Worm (Caenorhabditis elegans) whole organism, L1 larva: Measurements from ENCODE around the gene F42H10.3.
A peak's percentile ranks its signal among the peaks of the same experiment; 100 is the strongest.

Source experiments
- C04F5.9 ChIP-seq: sonication (generic microtip); optimal IDR thresholded peaks from 2 replicates; lab custom pipeline; 2016; ENCODE audit warnings: missing genetic modification characterization, missing compliant biosample characterization
- C16A3.4 ChIP-seq: fragments of 150-350 bp; optimal IDR thresholded peaks from 2 replicates; lab custom pipeline; 2014; ENCODE audit warnings: missing biosample characterization, missing genetic modification characterization
- aly-2 ChIP-seq: fragments of 150-350 bp; optimal IDR thresholded peaks from 2 replicates; lab custom pipeline; 2014; ENCODE audit warnings: missing biosample characterization, missing genetic modification characterization
- ama-1 ChIP-seq: fragments of 150-350 bp; optimal IDR thresholded peaks from 2 replicates; lab custom pipeline; 2014
- blmp-1 ChIP-seq: fragments of 150-350 bp; optimal IDR thresholded peaks from 2 replicates; lab custom pipeline; 2014; ENCODE audit warnings: missing biosample characterization, missing genetic modification characterization
- ceh-63 ChIP-seq: fragments of 200-800 bp; sonication (Bioruptor generic); optimal IDR thresholded peaks from 2 replicates; lab custom pipeline; 2018; ENCODE audit warnings: mild to moderate bottlenecking, missing genetic modification characterization, missing compliant biosample characterization
- ceh-8 ChIP-seq: fragments of 200-800 bp; sonication (Bioruptor generic); optimal IDR thresholded peaks from 2 replicates; lab custom pipeline; 2018; ENCODE audit warnings: mild to moderate bottlenecking, missing genetic modification characterization, moderate library complexity, missing compliant biosample characterization
- ceh-82 ChIP-seq, 3 experiments: fragments of 150-350 bp in 1 of 3; sonication (generic microtip) in 2 of 3; optimal IDR thresholded peaks; 2 replicates each; lab custom pipeline; 2014 to 2017; ENCODE audit warnings: missing biosample characterization in 3 of 3, missing genetic modification characterization in 3 of 3
- ceh-88 ChIP-seq: fragments of 200-800 bp; sonication (Bioruptor generic); IDR thresholded peaks from 2 replicates; pipeline ENCODE4 v1.3.6; 2022; ENCODE audit warnings: missing genetic modification characterization, missing compliant biosample characterization
- efl-1 ChIP-seq, 4 experiments: fragments of 150-350 bp; optimal IDR thresholded peaks in 3 of 4; peaks in 1 of 4; 1 replicate in 1 of 4; 2 replicates in 3 of 4; lab custom pipeline; 2014; ENCODE audit warnings: missing biosample characterization in 2 of 4, missing genetic modification characterization in 2 of 4, missing genetic modification reagents in 2 of 4
- egl-13 ChIP-seq: sonication (generic microtip); optimal IDR thresholded peaks from 2 replicates; lab custom pipeline; 2016; ENCODE audit warnings: missing genotype, missing genetic modification reagents, missing genetic modification characterization, missing compliant biosample characterization
- elt-2 ChIP-seq: sonication (generic microtip); optimal IDR thresholded peaks from 2 replicates; lab custom pipeline; 2016; ENCODE audit warnings: missing genetic modification characterization, mild to moderate bottlenecking, inconsistent platforms, missing compliant biosample characterization, missing genetic modification reagents
- elt-3 ChIP-seq, 6 experiments: fragments of 150-350 bp in 1 of 6; sonication (generic microtip); optimal IDR thresholded peaks; 2 replicates each; lab custom pipeline; 2017 to 2018; ENCODE audit warnings: missing biosample characterization in 6 of 6, missing genetic modification characterization in 6 of 6, inconsistent platforms in 1 of 6
- ets-5 ChIP-seq: fragments of 200-800 bp; sonication (Bioruptor generic); IDR thresholded peaks from 2 replicates; pipeline ENCODE4 v1.3.6; 2022; ENCODE audit warnings: missing genetic modification characterization, missing compliant biosample characterization
- fkh-10 ChIP-seq: sonication (generic microtip); optimal IDR thresholded peaks from 2 replicates; lab custom pipeline; 2017; ENCODE audit warnings: missing biosample characterization, missing genetic modification reagents, missing genetic modification characterization
- fkh-4 ChIP-seq: sonication (generic microtip); optimal IDR thresholded peaks from 2 replicates; lab custom pipeline; 2016; ENCODE audit warnings: missing compliant biosample characterization, missing genetic modification characterization, borderline replicate concordance
- fos-1 ChIP-seq: fragments of 150-350 bp; optimal IDR thresholded peaks from 2 replicates; lab custom pipeline; 2014; ENCODE audit warnings: missing biosample characterization, missing genetic modification characterization
- irx-1 ChIP-seq: sonication (generic microtip); optimal IDR thresholded peaks from 2 replicates; lab custom pipeline; 2016; ENCODE audit warnings: missing genetic modification characterization, missing compliant biosample characterization
- lin-14 ChIP-seq: fragments of 200-800 bp; sonication (Bioruptor generic); optimal IDR thresholded peaks from 2 replicates; lab custom pipeline; 2018; ENCODE audit warnings: mild to moderate bottlenecking, missing genetic modification characterization, moderate library complexity, missing compliant biosample characterization
- mdl-1 ChIP-seq, 2 experiments: fragments of 150-350 bp; optimal IDR thresholded peaks; 2 replicates each; lab custom pipeline; 2014 to 2017; ENCODE audit warnings: missing biosample characterization in 2 of 2, missing genetic modification characterization in 2 of 2, inconsistent platforms in 1 of 2
- mef-2 ChIP-seq: fragments of 150-350 bp; optimal IDR thresholded peaks from 2 replicates; lab custom pipeline; 2014; ENCODE audit warnings: missing biosample characterization, missing genetic modification characterization
- mep-1 ChIP-seq: fragments of 150-350 bp; optimal IDR thresholded peaks from 2 replicates; lab custom pipeline; 2014; ENCODE audit warnings: missing biosample characterization, missing genetic modification characterization
- nhr-12 ChIP-seq: sonication (generic microtip); optimal IDR thresholded peaks from 2 replicates; lab custom pipeline; 2017; ENCODE audit warnings: missing biosample characterization, missing genetic modification characterization
- nhr-47 ChIP-seq: sonication (generic microtip); optimal IDR thresholded peaks from 2 replicates; lab custom pipeline; 2016; ENCODE audit warnings: mild to moderate bottlenecking, missing genetic modification characterization, moderate library complexity, missing compliant biosample characterization
- nhr-76 ChIP-seq: sonication (generic microtip); optimal IDR thresholded peaks from 2 replicates; lab custom pipeline; 2017; ENCODE audit warnings: missing biosample characterization, missing genetic modification characterization
- nhr-77 ChIP-seq: fragments of 150-350 bp; optimal IDR thresholded peaks from 2 replicates; lab custom pipeline; 2014; ENCODE audit warnings: missing biosample characterization, missing genetic modification characterization
- nhr-84 ChIP-seq: sonication (generic microtip); optimal IDR thresholded peaks from 2 replicates; lab custom pipeline; 2017; ENCODE audit warnings: missing biosample characterization, missing genetic modification characterization
- nhr-85 ChIP-seq: sonication (generic microtip); peaks from one replicate; lab custom pipeline; 2016; ENCODE audit warnings: missing genetic modification characterization, inconsistent platforms, missing compliant biosample characterization
- pag-3 ChIP-seq: sonication (generic microtip); optimal IDR thresholded peaks from 2 replicates; lab custom pipeline; 2017; ENCODE audit warnings: missing genetic modification characterization, mild to moderate bottlenecking, missing compliant biosample characterization, antibody characterized with exemption, borderline replicate concordance; ENCODE audit not compliant: insufficient read depth
- pax-3 ChIP-seq: fragments of 200-800 bp; sonication (Bioruptor generic); optimal IDR thresholded peaks from 2 replicates; lab custom pipeline; 2018; ENCODE audit warnings: mild to moderate bottlenecking, missing genetic modification characterization, moderate library complexity, missing compliant biosample characterization
- pqm-1 ChIP-seq: sonication (generic microtip); optimal IDR thresholded peaks from 3 replicates; lab custom pipeline; 2017; ENCODE audit warnings: missing biosample characterization, missing genetic modification characterization
- skn-1 ChIP-seq: fragments of 150-350 bp; optimal IDR thresholded peaks from 2 replicates; lab custom pipeline; 2014; ENCODE audit warnings: missing biosample characterization, missing genetic modification characterization
- snpc-4 ChIP-seq: fragments of 150-350 bp; optimal IDR thresholded peaks from 2 replicates; lab custom pipeline; 2014; ENCODE audit warnings: missing biosample characterization, missing genetic modification characterization
- snu-23 ChIP-seq: sonication (generic microtip); optimal IDR thresholded peaks from 2 replicates; lab custom pipeline; 2016; ENCODE audit warnings: missing genetic modification characterization, missing compliant biosample characterization
- sup-37 ChIP-seq: fragments of 200-800 bp; sonication (Bioruptor generic); optimal IDR thresholded peaks from 2 replicates; lab custom pipeline; 2018; ENCODE audit warnings: mild to moderate bottlenecking, missing genetic modification characterization, missing compliant biosample characterization
- swsn-7 ChIP-seq: sonication (generic microtip); optimal IDR thresholded peaks from 2 replicates; lab custom pipeline; 2016; ENCODE audit warnings: missing genetic modification characterization, missing compliant biosample characterization
- tlp-1 ChIP-seq: fragments of 150-350 bp; optimal IDR thresholded peaks from 2 replicates; lab custom pipeline; 2014; ENCODE audit warnings: missing biosample characterization, missing genetic modification characterization
- unc-130 ChIP-seq: fragments of 150-350 bp; optimal IDR thresholded peaks from 2 replicates; lab custom pipeline; 2017; ENCODE audit warnings: missing biosample characterization, missing genetic modification characterization, inconsistent platforms
- unc-86 ChIP-seq: sonication (generic microtip); optimal IDR thresholded peaks from 2 replicates; lab custom pipeline; 2016; ENCODE audit warnings: missing genetic modification characterization, missing compliant biosample characterization
- unc-98 ChIP-seq: fragments of 200-800 bp; sonication (Bioruptor generic); IDR thresholded peaks from 2 replicates; pipeline ENCODE4 v1.3.6; 2022; ENCODE audit warnings: missing genetic modification characterization, missing compliant biosample characterization
- vab-15 ChIP-seq: sonication (generic microtip); optimal IDR thresholded peaks from 2 replicates; lab custom pipeline; 2017; ENCODE audit warnings: missing genotype, mild to moderate bottlenecking, missing genetic modification characterization, missing compliant biosample characterization
- xbp-1 ChIP-seq: sonication (generic microtip); optimal IDR thresholded peaks from 2 replicates; lab custom pipeline; 2016; ENCODE audit warnings: missing genetic modification characterization, missing compliant biosample characterization
- zag-1 ChIP-seq: fragments of 150-350 bp; optimal IDR thresholded peaks from 2 replicates; lab custom pipeline; 2014; ENCODE audit warnings: missing biosample characterization, missing genetic modification characterization
- zip-4 ChIP-seq: fragments of 200-800 bp; sonication (Bioruptor generic); optimal IDR thresholded peaks from 2 replicates; lab custom pipeline; 2018; ENCODE audit warnings: mild to moderate bottlenecking, missing genetic modification characterization, moderate library complexity, missing compliant biosample characterization

The F42H10.3 gene

DNA sequence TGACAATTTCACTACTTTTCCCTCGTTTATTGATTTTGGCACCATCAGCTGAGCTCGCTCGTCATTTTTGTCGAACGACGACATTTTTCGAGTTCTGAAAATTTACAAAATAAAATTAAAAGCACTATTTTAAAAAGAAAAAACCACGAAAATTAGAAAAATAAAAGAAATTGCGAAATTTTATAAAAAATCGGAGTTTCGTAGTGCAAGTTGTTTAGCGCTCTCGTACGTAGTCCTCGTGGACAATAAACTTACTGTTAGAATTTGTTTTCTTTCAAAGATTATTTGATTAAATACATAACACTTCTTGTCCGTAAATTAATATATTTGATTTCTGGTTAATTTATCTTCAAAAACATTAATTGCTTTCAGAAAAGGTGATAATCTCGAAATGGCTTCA is 6.3 kb downstream of the F42H10.3 start, which contains the start of the genes ess-2 and F42H10.2 (continued):
- TF ChIP-seq pag-3 (tag; lab: Kevin White, UChicago) (no peak), blmp-1 (tag; lab: Kevin White, UChicago) (peak; percentile 54), mef-2 (tag; lab: Kevin White, UChicago) (no peak), ceh-82 (tag; optimal IDR thresholded peaks at IDR 0.05; lab: Kevin White, UChicago) (peak in 2 of 3 experiments; percentile 19 to 46), nhr-84 (tag; lab: Kevin White, UChicago) (no peak), pax-3 (tag; lab: Kevin White, UChicago) (no peak), unc-98 (no peak), nhr-76 (tag; lab: Kevin White, UChicago) (no peak), ceh-8 (no peak), nhr-77 (tag; lab: Kevin White, UChicago) (no peak), mep-1 (tag; lab: Kevin White, UChicago) (peak; percentile 45), C16A3.4 (tag; lab: Kevin White, UChicago) (peak; percentile 67), fkh-10 (GFP tag; lab: Kevin White, UChicago) (no peak)

ce11 chrIII:8491945-8492344 is 8.0 kb downstream of the F42H10.3 start:
- TF ChIP-seq egl-13 = no peak
- no peak for TF ChIP-seq irx-1 (tag; lab: Kevin White, UChicago)
- no peak for TF ChIP-seq swsn-7
- TF ChIP-seq sup-37 (GFP tag; lab: Kevin White, UChicago) = no peak
- TF ChIP-seq ceh-8 = no peak
- no peak for TF ChIP-seq skn-1 (tag; lab: Kevin White, UChicago)
- TF ChIP-seq zip-4 (GFP tag; lab: Kevin White, UChicago) = no peak
- no peak for TF ChIP-seq ceh-63
- TF ChIP-seq nhr-12 (tag; lab: Kevin White, UChicago) = no peak
- no peak for TF ChIP-seq ceh-82 (tag; optimal IDR thresholded peaks at IDR 0.05; lab: Kevin White, UChicago)
- no peak for TF ChIP-seq C04F5.9 (tag; lab: Kevin White, UChicago)
- no peak for TF ChIP-seq xbp-1 (tag; lab: Kevin White, UChicago)
- no peak for TF ChIP-seq zag-1 (tag; lab: Kevin White, UChicago)
- TF ChIP-seq ets-5 (GFP tag; lab: Robert Waterston, UW) = no peak

DNA sequence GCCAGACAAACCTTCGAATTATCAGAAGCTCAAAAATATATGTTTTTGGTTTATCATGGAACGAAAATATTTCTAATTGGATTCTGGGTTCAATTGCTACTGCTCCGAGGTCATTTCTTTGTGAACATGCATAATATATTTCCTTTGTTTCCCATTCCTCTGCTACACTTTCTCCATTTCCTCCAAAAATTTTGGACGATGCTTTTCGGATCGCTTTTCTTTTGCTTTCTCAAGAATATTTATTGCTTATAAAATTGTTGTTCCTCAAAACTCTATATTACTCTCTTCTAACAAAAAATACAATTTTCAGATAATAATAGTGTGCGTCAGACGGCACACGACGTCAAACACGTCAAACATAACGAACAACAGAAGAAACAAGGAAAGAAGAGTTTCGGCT is 10.8 kb downstream of the F42H10.3 start, which contains the start of gene pac-1:
pac-1 (plus strand) TSS at position 301 of the 400 bp plus-strand sequence.
- TF ChIP-seq mef-2 (tag; lab: Kevin White, UChicago) = no peak
- no peak for TF ChIP-seq nhr-12 (tag; lab: Kevin White, UChicago)
- TF ChIP-seq elt-3 (tag; optimal IDR thresholded peaks at IDR 0.05; lab: Kevin White, UChicago) = no peak
- TF ChIP-seq irx-1 (tag; lab: Kevin White, UChicago) = no peak
- TF ChIP-seq lin-14 (GFP tag; lab: Kevin White, UChicago) = no peak
- TF ChIP-seq fkh-4 (tag; lab: Kevin White, UChicago) = no peak
- no peak for TF ChIP-seq unc-130 (tag; lab: Kevin White, UChicago)
- TF ChIP-seq pqm-1 (tag; lab: Kevin White, UChicago) = no peak
- TF ChIP-seq egl-13 = no peak
- TF ChIP-seq elt-2 (tag; lab: Kevin White, UChicago) = no peak
- no peak for TF ChIP-seq ceh-88 (GFP tag; lab: Robert Waterston, UW)

DNA sequence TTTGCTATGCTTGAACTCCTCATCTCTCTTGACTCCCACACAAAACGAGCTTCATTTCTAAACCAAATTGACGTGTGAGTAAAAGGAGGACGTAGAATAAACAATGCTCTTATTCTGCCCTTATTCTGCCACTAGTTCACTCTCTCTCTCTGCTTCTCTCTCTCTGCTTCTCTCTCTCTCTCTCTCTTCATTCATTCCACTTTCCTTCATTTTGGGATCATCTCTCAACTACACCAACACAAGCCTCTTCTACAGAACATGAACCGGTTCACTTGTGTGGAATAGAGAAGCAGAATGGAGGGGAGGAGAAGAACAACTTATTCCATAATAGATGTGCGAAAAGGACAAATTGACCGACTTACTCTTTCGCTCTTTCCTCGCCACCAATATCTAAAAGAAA is 19.4 kb downstream of the F42H10.3 start:
- TF ChIP-seq unc-98 = no peak
- TF ChIP-seq skn-1 (tag; lab: Kevin White, UChicago) = no peak
- TF ChIP-seq vab-15 (tag; lab: Kevin White, UChicago) = no peak
- TF ChIP-seq xbp-1 (tag; lab: Kevin White, UChicago) = no peak
- TF ChIP-seq nhr-12 (tag; lab: Kevin White, UChicago) = no peak
- TF ChIP-seq snu-23 = no peak
- peak; percentile 36 for TF ChIP-seq unc-86 (tag; lab: Kevin White, UChicago)
- TF ChIP-seq nhr-47 (tag; lab: Kevin White, UChicago) = no peak
- TF ChIP-seq mdl-1 (tag; optimal IDR thresholded peaks at IDR 0.05; lab: Kevin White, UChicago) = no peak
- peak; percentile 44 for TF ChIP-seq lin-14 (GFP tag; lab: Kevin White, UChicago)
- peak in 1 of 2 experiments; percentile 22 for TF ChIP-seq efl-1 (optimal IDR thresholded peaks at IDR 0.05; lab: Kevin White, UChicago)
- no peak for TF ChIP-seq efl-1 (GFP tag; optimal IDR thresholded peaks at IDR 0.05 in 1 of 2; lab: Kevin White, UChicago)
- TF ChIP-seq ceh-82 (tag; optimal IDR thresholded peaks at IDR 0.05; lab: Kevin White, UChicago) = no peak
- TF ChIP-seq ama-1 (lab: Kevin White, UChicago) = no peak
- TF ChIP-seq fos-1 (tag; lab: Kevin White, UChicago) = no peak
- TF ChIP-seq tlp-1 = no peak
- TF ChIP-seq nhr-85 = peak; percentile 77
- TF ChIP-seq snpc-4 (tag; lab: Kevin White, UChicago) = no peak
- TF ChIP-seq blmp-1 (tag; lab: Kevin White, UChicago) = peak; percentile 71
- TF ChIP-seq aly-2 (tag; lab: Kevin White, UChicago) = no peak
- TF ChIP-seq elt-2 (tag; lab: Kevin White, UChicago) = no peak
- TF ChIP-seq, all 84 proteins: peak for 5
